Worm (Caenorhabditis elegans): ENCODE measurements around the gene sto-5.

DNA sequence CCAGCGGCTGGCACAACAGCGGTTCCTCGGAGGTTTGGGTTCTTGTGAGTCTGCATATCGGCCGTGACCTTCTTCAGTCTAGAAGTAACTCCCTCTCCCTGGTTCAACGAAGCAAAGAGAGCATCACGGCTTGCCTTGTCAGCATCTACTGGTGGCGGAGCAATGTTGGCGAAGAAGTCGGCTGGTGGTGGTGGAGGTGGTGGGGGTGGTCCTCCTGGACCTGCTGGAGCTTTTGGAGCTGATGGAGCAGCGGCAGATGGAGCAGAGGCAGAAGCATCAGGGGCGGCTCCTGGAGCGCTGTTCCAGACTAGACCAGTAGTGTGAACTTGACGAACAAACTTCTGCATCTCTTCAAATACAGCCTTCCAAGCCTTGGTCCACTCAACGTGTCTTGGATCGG, 16.7 kb downstream of the sto-5 start:
- no peak for TF ChIP-seq sptf-2 (GFP tag; optimal IDR thresholded peaks at IDR 0.05)
- no peak for TF ChIP-seq efl-1 (GFP tag; optimal IDR thresholded peaks at IDR 0.05)
- TF ChIP-seq attf-3 (GFP tag; conservative IDR thresholded peaks at IDR 0.05): no peak
- TF ChIP-seq snpc-1.3 (tag; optimal IDR thresholded peaks at IDR 0.05; ENCODE audit: insufficient read depth): no peak
- no peak for TF ChIP-seq snpc-4 (GFP tag; optimal IDR thresholded peaks at IDR 0.05)
- no peak for TF ChIP-seq snpc-4 (tag; optimal IDR thresholded peaks at IDR 0.05)
- TF ChIP-seq pbrm-1 (GFP tag; IDR thresholded peaks at IDR 0.05): no peak
- TF ChIP-seq aptf-3 (GFP tag; IDR thresholded peaks at IDR 0.05): no peak
- no peak for TF ChIP-seq madf-10 (tag; optimal IDR thresholded peaks at IDR 0.05)
- TF ChIP-seq F37B4.10 (GFP tag; IDR thresholded peaks at IDR 0.05): no peak
- TF ChIP-seq F57C9.4 (tag; optimal IDR thresholded peaks at IDR 0.05): no peak
- TF ChIP-seq snpc-3.4 (tag; optimal IDR thresholded peaks at IDR 0.05): no peak
- no peak for TF ChIP-seq dpff-1 (tag; optimal IDR thresholded peaks at IDR 0.05)
- no peak for TF ChIP-seq ccch-3 (GFP tag; optimal IDR thresholded peaks at IDR 0.05)
- TF ChIP-seq ztf-3 (GFP tag; optimal IDR thresholded peaks at IDR 0.05): no peak
